Worm (Caenorhabditis elegans) whole organism, late embryonic: ENCODE data around the gene C49A9.4.

Source experiments
- ceh-30 ChIP-seq: fragments of 150-350 bp; optimal IDR thresholded peaks from 2 replicates; lab custom pipeline; 2014; ENCODE audit warnings: missing biosample characterization, missing genetic modification characterization
- fax-1 ChIP-seq: sonication (generic microtip); optimal IDR thresholded peaks from 2 replicates; lab custom pipeline; 2016; ENCODE audit warnings: missing genotype, missing genetic modification characterization, missing compliant biosample characterization
- fkh-10 ChIP-seq: fragments of 150-350 bp; optimal IDR thresholded peaks from 2 replicates; lab custom pipeline; 2014; ENCODE audit warnings: missing biosample characterization, missing genetic modification reagents, missing genetic modification characterization
- hlh-30 ChIP-seq: sonication (generic microtip); optimal IDR thresholded peaks from 2 replicates; lab custom pipeline; 2017; ENCODE audit warnings: antibody characterized with exemption, missing genetic modification characterization, missing compliant biosample characterization; ENCODE audit not compliant: insufficient read depth
- madf-2 ChIP-seq: sonication (generic microtip); optimal IDR thresholded peaks from 2 replicates; lab custom pipeline; 2017; ENCODE audit warnings: missing genetic modification characterization, missing compliant biosample characterization
- nhr-11 ChIP-seq: fragments of 150-350 bp; optimal IDR thresholded peaks from 2 replicates; lab custom pipeline; 2014; ENCODE audit warnings: missing biosample characterization, missing genetic modification characterization
- rnt-1 ChIP-seq: sonication (generic microtip); optimal IDR thresholded peaks from 2 replicates; lab custom pipeline; 2016; ENCODE audit warnings: missing genetic modification characterization, missing compliant biosample characterization
- unc-86 ChIP-seq: sonication (generic microtip); optimal IDR thresholded peaks from 2 replicates; lab custom pipeline; 2016; ENCODE audit warnings: missing genetic modification characterization, missing compliant biosample characterization

- no peak for TF ChIP-seq ceh-30 (tag; lab: Kevin White, UChicago)
- no peak for TF ChIP-seq hlh-30 (tag; lab: Kevin White, UChicago)
- TF ChIP-seq fkh-10 (GFP tag; lab: Kevin White, UChicago): no peak
- no peak for TF ChIP-seq unc-86
- no peak for TF ChIP-seq fax-1 (tag; lab: Kevin White, UChicago)
- TF ChIP-seq rnt-1: no peak
- TF ChIP-seq madf-2 (tag; lab: Kevin White, UChicago): no peak
- no peak for TF ChIP-seq nhr-11 (tag; lab: Kevin White, UChicago)
These were observed 49.9 kb downstream of the C49A9.4 start, which contains the start of gene srv-30 for ce11 chrIV:6269346-6269745.
